Worm (Caenorhabditis elegans) whole organism, young adult: ENCODE data around the gene nhr-20.
A peak's percentile ranks its signal among the peaks of the same experiment; 100 is the strongest.

Source experiments
- B0019.2 ChIP-seq: fragments of 200-800 bp; sonication (Bioruptor generic); conservative IDR thresholded peaks from 2 replicates; pipeline ENCODE4 v1.3.6; 2022; ENCODE audit warnings: missing genetic modification reagents, missing genetic modification characterization, missing compliant biosample characterization
- C17E4.6 ChIP-seq: fragments of 200-800 bp; sonication (Bioruptor generic); IDR thresholded peaks from 2 replicates; pipeline ENCODE4 v1.3.6; 2022; ENCODE audit warnings: missing genetic modification reagents, missing genetic modification characterization, missing compliant biosample characterization
- D2030.7 ChIP-seq: fragments of 200-800 bp; sonication (Bioruptor generic); IDR thresholded peaks from 2 replicates; pipeline ENCODE4 v1.3.6; 2022; ENCODE audit warnings: missing genetic modification reagents, missing genetic modification characterization, missing compliant biosample characterization
- F49E8.2 ChIP-seq: sonication (generic microtip); optimal IDR thresholded peaks from 3 replicates; lab custom pipeline; 2017; ENCODE audit warnings: missing genetic modification characterization, mild to moderate bottlenecking, missing compliant biosample characterization, antibody characterized with exemption, moderate library complexity; ENCODE audit not compliant: insufficient read depth
- F55B11.4 ChIP-seq: sonication (generic microtip); optimal IDR thresholded peaks from 2 replicates; lab custom pipeline; 2016; ENCODE audit warnings: missing compliant biosample characterization, missing genetic modification characterization, borderline replicate concordance; ENCODE audit not compliant: insufficient read depth
- T07F8.4 ChIP-seq: sonication (generic microtip); optimal IDR thresholded peaks from 2 replicates; lab custom pipeline; 2016; ENCODE audit warnings: mild to moderate bottlenecking, missing genetic modification characterization, moderate library complexity, missing compliant biosample characterization
- Y53F4B.3 ChIP-seq: fragments of 200-800 bp; sonication (Bioruptor generic); IDR thresholded peaks from 2 replicates; pipeline ENCODE4 v1.3.6; 2022; ENCODE audit warnings: missing genetic modification reagents, missing genetic modification characterization, missing compliant biosample characterization
- Y67H2A.10 ChIP-seq: fragments of 200-800 bp; sonication (Bioruptor generic); conservative IDR thresholded peaks from 2 replicates; pipeline ENCODE4 v1.3.6; 2022; ENCODE audit warnings: missing genetic modification reagents, missing genetic modification characterization, missing compliant biosample characterization
- atf-7 ChIP-seq: sonication (generic microtip); optimal IDR thresholded peaks from 2 replicates; lab custom pipeline; 2017; ENCODE audit warnings: mild to moderate bottlenecking, missing genetic modification characterization, missing compliant biosample characterization
- attf-5 ChIP-seq: fragments of 200-800 bp; sonication (Bioruptor generic); optimal IDR thresholded peaks from 2 replicates; lab custom pipeline; 2018; ENCODE audit warnings: mild to moderate bottlenecking, missing genetic modification characterization, missing compliant biosample characterization
- cebp-1 ChIP-seq, 2 experiments: fragments of 200-800 bp in 1 of 2; sonication (Bioruptor generic) in 1 of 2; sonication (generic microtip) in 1 of 2; IDR thresholded peaks in 1 of 2; optimal IDR thresholded peaks in 1 of 2; 2 replicates each; pipeline versions ENCODE4 v1.3.6 to Lab custom; 2017 to 2022; ENCODE audit warnings: missing compliant biosample characterization in 2 of 2, missing genetic modification characterization in 2 of 2, mild to moderate bottlenecking in 1 of 2, missing genetic modification reagents in 1 of 2, moderate library complexity in 1 of 2
- dpff-1 ChIP-seq: sonication (generic microtip); optimal IDR thresholded peaks from 2 replicates; lab custom pipeline; 2017; ENCODE audit warnings: mild to moderate bottlenecking, missing genetic modification characterization, missing compliant biosample characterization
- egl-18 ChIP-seq: fragments of 200-800 bp; sonication (Bioruptor generic); IDR thresholded peaks from 2 replicates; pipeline ENCODE4 v1.3.6; 2022; ENCODE audit warnings: missing genetic modification reagents, missing genetic modification characterization, missing compliant biosample characterization
- him-1 ChIP-seq: sonication (generic microtip); optimal IDR thresholded peaks from 2 replicates; lab custom pipeline; 2016; ENCODE audit warnings: missing genotype, missing genetic modification reagents, missing genetic modification characterization, missing compliant biosample characterization
- lsl-1 ChIP-seq: fragments of 200-800 bp; sonication (Bioruptor generic); optimal IDR thresholded peaks from 2 replicates; lab custom pipeline; 2018; ENCODE audit warnings: mild to moderate bottlenecking, missing genetic modification characterization, moderate library complexity, missing compliant biosample characterization
- lsy-27 ChIP-seq: sonication (generic microtip); optimal IDR thresholded peaks from 2 replicates; lab custom pipeline; 2017; ENCODE audit warnings: missing genetic modification characterization, mild to moderate bottlenecking, missing compliant biosample characterization, antibody characterized with exemption, missing genotype, borderline replicate concordance; ENCODE audit not compliant: insufficient read depth
- madf-3 ChIP-seq: fragments of 200-800 bp; sonication (Bioruptor generic); IDR thresholded peaks from 2 replicates; pipeline ENCODE4 v1.3.6; 2022; ENCODE audit warnings: missing genetic modification reagents, missing genetic modification characterization, missing compliant biosample characterization
- madf-6 ChIP-seq: fragments of 200-800 bp; sonication (Bioruptor generic); IDR thresholded peaks from 2 replicates; pipeline ENCODE4 v1.3.6; 2022; ENCODE audit warnings: missing genetic modification reagents, missing genetic modification characterization, missing compliant biosample characterization
- mcd-1 ChIP-seq: fragments of 200-800 bp; sonication (Bioruptor generic); IDR thresholded peaks from 2 replicates; pipeline ENCODE4 v1.3.6; 2022; ENCODE audit warnings: missing genetic modification reagents, missing genetic modification characterization, missing compliant biosample characterization
- mel-28 ChIP-seq: sonication (generic microtip); optimal IDR thresholded peaks from 2 replicates; lab custom pipeline; 2016; ENCODE audit warnings: borderline replicate concordance, mild to moderate bottlenecking, missing genetic modification characterization, missing compliant biosample characterization
- mxl-1 ChIP-seq: sonication (generic microtip); optimal IDR thresholded peaks from 2 replicates; lab custom pipeline; 2016; ENCODE audit warnings: missing genetic modification characterization, missing compliant biosample characterization
- nhr-80 ChIP-seq: sonication (generic microtip); optimal IDR thresholded peaks from 2 replicates; lab custom pipeline; 2016; ENCODE audit warnings: missing genetic modification characterization, missing compliant biosample characterization
- rpc-1 ChIP-seq, 2 experiments: fragments of 150-350 bp in 1 of 2; sonication (generic microtip) in 1 of 2; optimal IDR thresholded peaks; 2 replicates each; lab custom pipeline; 2014 to 2018; ENCODE audit warnings: missing biosample characterization in 1 of 2, missing genetic modification characterization in 1 of 2, missing genetic modification reagents in 1 of 2, missing genotype in 1 of 2
- snpc-3.4 ChIP-seq: sonication (generic microtip); optimal IDR thresholded peaks from 2 replicates; lab custom pipeline; 2017; ENCODE audit warnings: missing genetic modification characterization, mild to moderate bottlenecking, missing compliant biosample characterization, antibody characterized with exemption, moderate library complexity, missing genotype, missing genetic modification reagents
- sptf-2 ChIP-seq: fragments of 200-800 bp; sonication (Bioruptor generic); optimal IDR thresholded peaks from 2 replicates; lab custom pipeline; 2018; ENCODE audit warnings: mild to moderate bottlenecking, missing genetic modification characterization, missing compliant biosample characterization
- tbp1 ChIP-seq: fragments of 200-800 bp; sonication (Bioruptor generic); optimal IDR thresholded peaks from 2 replicates; lab custom pipeline; 2018; ENCODE audit warnings: mild to moderate bottlenecking, missing genetic modification characterization, missing compliant biosample characterization
- tbx-9 ChIP-seq: sonication (generic microtip); optimal IDR thresholded peaks from 2 replicates; lab custom pipeline; 2016; ENCODE audit warnings: borderline replicate concordance, missing genetic modification characterization, inconsistent platforms, missing compliant biosample characterization

nhr-20 gene

ce11 chrIII:4244285-4244684, 11.3 kb upstream of the nhr-20 start, which contains the start of gene zhit-2:
TSS of gene zhit-2 (minus strand) at chrIII:4244385.
- TF ChIP-seq F55B11.4 (tag; lab: Kevin White, UChicago), result no peak
- no peak for TF ChIP-seq snpc-3.4 (tag; lab: Kevin White, UChicago)
- TF ChIP-seq tbp1 (GFP tag; lab: Kevin White, UChicago), result no peak
- TF ChIP-seq lsl-1, result no peak
- no peak for TF ChIP-seq B0019.2 (GFP tag; lab: Robert Waterston, UW)
- no peak for TF ChIP-seq F49E8.2 (tag; lab: Kevin White, UChicago)
- no peak for TF ChIP-seq mxl-1 (tag; lab: Kevin White, UChicago)
- no peak for TF ChIP-seq lsy-27 (tag; lab: Kevin White, UChicago)
- TF ChIP-seq C17E4.6 (GFP tag; lab: Robert Waterston, UW), result no peak
- TF ChIP-seq Y67H2A.10, result no peak
- TF ChIP-seq egl-18 (GFP tag; lab: Robert Waterston, UW), result no peak
- TF ChIP-seq, all 124 proteins: peak for 0

- TF ChIP-seq madf-6, result no peak
- no peak for TF ChIP-seq attf-5 (GFP tag; lab: Kevin White, UChicago)
- no peak for TF ChIP-seq sptf-2 (GFP tag; lab: Kevin White, UChicago)
These were observed 10.4 kb upstream of the nhr-20 start, which contains the start of gene mrpl-21 for ce11 chrIII:4243461-4243860. TSS of gene mrpl-21 (minus strand) at chrIII:4243561.

ce11 chrIII:4242225-4242862, 9.3 kb upstream of the nhr-20 start, which contains the start of gene F43C1.7:
TSS of gene F43C1.7 (minus strand) at chrIII:4242575.
- peak; percentile 76 for TF ChIP-seq him-1 (tag; lab: Kevin White, UChicago)
- no peak for TF ChIP-seq dpff-1 (tag; lab: Kevin White, UChicago)
- peak; percentile 72; the same call in 1 of the 2 replicates for TF ChIP-seq cebp-1 (GFP tag; IDR thresholded peaks at IDR 0.05; lab: Robert Waterston, UW)
- TF ChIP-seq cebp-1 (tag; optimal IDR thresholded peaks at IDR 0.05; lab: Kevin White, UChicago), result peak; percentile 94

ce11 chrIII:4241181-4241580, 8.2 kb upstream of the nhr-20 start:
- TF ChIP-seq mxl-1 (tag; lab: Kevin White, UChicago) (no peak), snpc-3.4 (tag; lab: Kevin White, UChicago) (no peak), D2030.7 (GFP tag; lab: Robert Waterston, UW) (no peak), madf-3 (GFP tag; lab: Robert Waterston, UW) (no peak), tbx-9 (tag; lab: Kevin White, UChicago) (no peak), T07F8.4 (tag; lab: Kevin White, UChicago) (no peak), atf-7 (tag; lab: Kevin White, UChicago) (no peak), mcd-1 (GFP tag; lab: Robert Waterston, UW) (no peak), mel-28 (tag; lab: Kevin White, UChicago) (no peak), rpc-1 (optimal IDR thresholded peaks at IDR 0.05; lab: Kevin White, UChicago) (no peak), rpc-1 (tag; optimal IDR thresholded peaks at IDR 0.05; lab: Kevin White, UChicago) (no peak)

DNA sequence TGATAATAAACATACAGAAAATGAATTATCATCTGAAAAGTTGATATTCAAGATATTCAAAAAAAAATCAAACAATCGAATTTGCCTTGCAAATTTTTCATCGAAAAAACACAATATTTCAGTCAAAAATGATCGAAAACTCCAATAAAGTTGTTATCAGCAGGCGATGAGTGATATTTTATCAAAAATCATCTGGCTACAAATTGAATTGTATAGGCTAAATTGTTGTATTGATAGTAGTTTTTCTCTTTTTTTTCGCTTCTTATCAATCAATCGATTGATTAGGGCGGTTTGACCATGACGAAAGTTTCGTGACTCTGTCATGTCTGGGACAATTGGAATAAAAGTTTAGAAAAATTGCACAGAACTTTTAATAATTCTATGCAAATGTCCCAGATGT, 7.1 kb upstream of the nhr-20 start:
- TF ChIP-seq nhr-80, result peak; percentile 78
- TF ChIP-seq cebp-1 (GFP tag; IDR thresholded peaks at IDR 0.05; lab: Robert Waterston, UW), result no peak
- peak; percentile 18 for TF ChIP-seq cebp-1 (tag; optimal IDR thresholded peaks at IDR 0.05; lab: Kevin White, UChicago)
- TF ChIP-seq Y53F4B.3 (GFP tag; lab: Robert Waterston, UW), result no peak
